Fruit fly (Drosophila melanogaster) S2 (cell line): ENCODE data around the gene CG5404.

Experiments used
- CG8478 ChIP-seq: fragments of >200 bp; optimal IDR thresholded peaks from 2 replicates; lab custom pipeline; 2018
- CTCF ChIP-seq, 2 experiments: fragments of >200 bp; optimal IDR thresholded peaks; 2 replicates each; lab custom pipeline; 2018

- TF ChIP-seq CTCF (optimal IDR thresholded peaks at IDR 0.05; lab: Kevin White, UChicago) (no peak), CG8478 (lab: Kevin White, UChicago) (no peak)
Measured at dm6 chr3R:15716485-15716884, 12.0 kb downstream of the CG5404 start, which contains the start of gene CG31294.
